Worm (Caenorhabditis elegans) whole organism, young adult: Measurements from ENCODE around the gene ZK1098.9.

Source experiments
- B0019.2 ChIP-seq: fragments of 200-800 bp; sonication (Bioruptor generic); conservative IDR thresholded peaks from 2 replicates; pipeline ENCODE4 v1.3.6; 2022; ENCODE audit warnings: missing genetic modification reagents, missing genetic modification characterization, missing compliant biosample characterization
- F49E8.2 ChIP-seq: sonication (generic microtip); optimal IDR thresholded peaks from 3 replicates; lab custom pipeline; 2017; ENCODE audit warnings: missing genetic modification characterization, mild to moderate bottlenecking, missing compliant biosample characterization, antibody characterized with exemption, moderate library complexity; ENCODE audit not compliant: insufficient read depth
- F52B5.7 ChIP-seq: sonication (generic microtip); optimal IDR thresholded peaks from 2 replicates; lab custom pipeline; 2016; ENCODE audit warnings: mild to moderate bottlenecking, missing genetic modification characterization, missing compliant biosample characterization
- lin-35 ChIP-seq, 3 experiments: fragments of 150-350 bp in 2 of 3; sonication (generic microtip) in 1 of 3; optimal IDR thresholded peaks; 2 replicates each; lab custom pipeline; 2014 to 2018; ENCODE audit warnings: missing biosample characterization in 3 of 3, missing genetic modification characterization in 3 of 3, missing genetic modification reagents in 3 of 3
- nfya-1 ChIP-seq: sonication (generic microtip); optimal IDR thresholded peaks from 2 replicates; lab custom pipeline; 2017; ENCODE audit warnings: antibody characterized with exemption, missing compliant biosample characterization, missing genetic modification characterization, borderline replicate concordance; ENCODE audit not compliant: insufficient read depth
- pha-4 ChIP-seq: fragments of 150-350 bp; sonication (generic microtip); optimal IDR thresholded peaks from 2 replicates; lab custom pipeline; 2014; ENCODE audit warnings: missing biosample characterization, missing genetic modification reagents, missing genetic modification characterization
- ztf-25 ChIP-seq: fragments of 200-800 bp; sonication (Bioruptor generic); IDR thresholded peaks from 2 replicates; pipeline ENCODE4 v1.3.6; 2022; ENCODE audit warnings: missing genetic modification reagents, missing genetic modification characterization, missing compliant biosample characterization

DNA sequence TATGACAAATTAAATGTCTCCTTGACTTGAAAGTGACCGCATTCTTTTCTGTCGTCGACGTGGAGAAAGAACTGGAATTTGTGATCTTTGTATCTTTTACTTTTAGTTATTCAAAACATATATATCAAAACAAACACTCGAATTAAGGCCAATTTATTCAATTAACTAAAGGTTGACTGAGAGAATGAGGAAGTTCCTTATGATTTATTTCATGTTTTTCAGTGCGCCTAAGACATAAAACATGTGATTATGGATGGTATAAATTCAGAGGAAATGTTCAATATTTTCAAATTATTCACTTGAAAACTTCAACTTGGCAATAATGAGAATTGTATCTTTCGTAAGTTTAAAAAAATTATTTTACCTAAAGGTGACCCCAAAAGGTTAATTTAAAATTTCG, 30.7 kb upstream of the ZK1098.9 start, which contains the start of gene F55H2.8:
- TF ChIP-seq nfya-1 (tag; lab: Kevin White, UChicago) (no peak), lin-35 (GFP tag; optimal IDR thresholded peaks at IDR 0.05; lab: Kevin White, UChicago) (no peak), ztf-25 (GFP tag; lab: Robert Waterston, UW) (no peak), F49E8.2 (tag; lab: Kevin White, UChicago) (no peak), pha-4 (no peak), B0019.2 (GFP tag; lab: Robert Waterston, UW) (no peak), F52B5.7 (tag; lab: Kevin White, UChicago) (no peak)
